Worm (Caenorhabditis elegans) whole organism, L2 larva: ENCODE data around the gene F54F2.6.

Source experiments
- C34F6.9 ChIP-seq: fragments of 150-350 bp; optimal IDR thresholded peaks from 2 replicates; lab custom pipeline; 2014; ENCODE audit warnings: missing biosample characterization, missing genetic modification characterization
- F13H6.1 ChIP-seq: sonication (generic microtip); optimal IDR thresholded peaks from 2 replicates; lab custom pipeline; 2016; ENCODE audit warnings: missing genetic modification characterization, missing compliant biosample characterization
- R02D3.7 ChIP-seq: fragments of 150-350 bp; optimal IDR thresholded peaks from 2 replicates; lab custom pipeline; 2014; ENCODE audit warnings: missing biosample characterization, missing genetic modification characterization
- Y55F3AM.14 ChIP-seq: fragments of 200-800 bp; sonication (Bioruptor generic); optimal IDR thresholded peaks from 2 replicates; lab custom pipeline; 2018; ENCODE audit warnings: mild to moderate bottlenecking, missing genetic modification characterization, missing compliant biosample characterization
- ZK546.5 ChIP-seq: sonication (generic microtip); optimal IDR thresholded peaks from 2 replicates; lab custom pipeline; 2017; ENCODE audit warnings: missing biosample characterization, missing genetic modification characterization
- alr-1 ChIP-seq: fragments of 150-350 bp; optimal IDR thresholded peaks from 2 replicates; lab custom pipeline; 2014; ENCODE audit warnings: missing biosample characterization, missing genetic modification characterization
- aly-2 ChIP-seq: fragments of 150-350 bp; optimal IDR thresholded peaks from 2 replicates; lab custom pipeline; 2014; ENCODE audit warnings: missing biosample characterization, missing genetic modification characterization
- ama-1 ChIP-seq: fragments of 150-350 bp; optimal IDR thresholded peaks from 2 replicates; lab custom pipeline; 2018; ENCODE audit warnings: inconsistent platforms
- blmp-1 ChIP-seq: sonication (generic microtip); optimal IDR thresholded peaks from 2 replicates; lab custom pipeline; 2017; ENCODE audit warnings: missing genetic modification characterization, mild to moderate bottlenecking, missing compliant biosample characterization, antibody characterized with exemption, moderate library complexity; ENCODE audit not compliant: insufficient read depth
- ceh-16 ChIP-seq: fragments of 150-350 bp; optimal IDR thresholded peaks from 2 replicates; lab custom pipeline; 2014; ENCODE audit warnings: missing biosample characterization, missing genetic modification characterization
- ceh-82 ChIP-seq: fragments of 150-350 bp; optimal IDR thresholded peaks from 2 replicates; lab custom pipeline; 2014; ENCODE audit warnings: missing biosample characterization, missing genetic modification characterization
- crh-2 ChIP-seq: sonication (generic microtip); optimal IDR thresholded peaks from 2 replicates; lab custom pipeline; 2017; ENCODE audit warnings: missing biosample characterization, missing genetic modification characterization
- dmd-4 ChIP-seq: sonication (generic microtip); optimal IDR thresholded peaks from 2 replicates; lab custom pipeline; 2017; ENCODE audit warnings: missing biosample characterization, missing genetic modification characterization
- egl-27 ChIP-seq: sonication (generic microtip); optimal IDR thresholded peaks from 3 replicates; lab custom pipeline; 2017; ENCODE audit warnings: missing biosample characterization, missing genetic modification reagents, missing genetic modification characterization
- elt-1 ChIP-seq: fragments of 150-350 bp; optimal IDR thresholded peaks from 2 replicates; lab custom pipeline; 2014; ENCODE audit warnings: missing biosample characterization, missing genetic modification characterization
- elt-3 ChIP-seq: sonication (generic microtip); optimal IDR thresholded peaks from 2 replicates; lab custom pipeline; 2017; ENCODE audit warnings: missing biosample characterization, missing genetic modification characterization
- fos-1 ChIP-seq: fragments of 150-350 bp; optimal IDR thresholded peaks from 2 replicates; lab custom pipeline; 2014; ENCODE audit warnings: missing biosample characterization, missing genetic modification characterization
- gmeb-1 ChIP-seq: fragments of 150-350 bp; optimal IDR thresholded peaks from 2 replicates; lab custom pipeline; 2014; ENCODE audit warnings: missing biosample characterization, missing genetic modification characterization
- lin-11 ChIP-seq: fragments of 150-350 bp; sonication (generic microtip); optimal IDR thresholded peaks from 2 replicates; lab custom pipeline; 2014; ENCODE audit warnings: missing biosample characterization, missing genetic modification characterization, inconsistent platforms, mixed read lengths
- lin-13 ChIP-seq: fragments of 150-350 bp; optimal IDR thresholded peaks from 2 replicates; lab custom pipeline; 2014; ENCODE audit warnings: missing biosample characterization, missing genetic modification reagents, missing genetic modification characterization
- lin-39 ChIP-seq: fragments of 150-350 bp; optimal IDR thresholded peaks from 2 replicates; lab custom pipeline; 2014; ENCODE audit warnings: missing biosample characterization, missing genetic modification reagents, missing genetic modification characterization
- lsy-2 ChIP-seq, 2 experiments: fragments of 150-350 bp in 1 of 2; sonication (generic microtip) in 1 of 2; optimal IDR thresholded peaks; 2 replicates each; lab custom pipeline; 2014 to 2017; ENCODE audit warnings: missing biosample characterization in 2 of 2, missing genetic modification characterization in 2 of 2
- mab-5 ChIP-seq: fragments of 150-350 bp; optimal IDR thresholded peaks from 2 replicates; lab custom pipeline; 2014; ENCODE audit warnings: missing biosample characterization, missing genetic modification characterization
- mbf-1 ChIP-seq: sonication (generic microtip); optimal IDR thresholded peaks from 2 replicates; lab custom pipeline; 2017; ENCODE audit warnings: missing biosample characterization, missing genetic modification characterization
- mdl-1 ChIP-seq, 2 experiments: fragments of 150-350 bp in 1 of 2; sonication (generic microtip) in 1 of 2; optimal IDR thresholded peaks; 2 replicates each; lab custom pipeline; 2017; ENCODE audit warnings: missing biosample characterization in 2 of 2, missing genetic modification characterization in 2 of 2
- nhr-10 ChIP-seq: sonication (generic microtip); optimal IDR thresholded peaks from 2 replicates; lab custom pipeline; 2017; ENCODE audit warnings: missing biosample characterization, missing genetic modification characterization
- nhr-11 ChIP-seq: fragments of 150-350 bp; optimal IDR thresholded peaks from 2 replicates; lab custom pipeline; 2014; ENCODE audit warnings: missing biosample characterization, missing genetic modification characterization
- nhr-12 ChIP-seq: fragments of 150-350 bp; optimal IDR thresholded peaks from 2 replicates; lab custom pipeline; 2014; ENCODE audit warnings: missing biosample characterization, missing genetic modification characterization
- nhr-129 ChIP-seq: fragments of 150-350 bp; optimal IDR thresholded peaks from 2 replicates; lab custom pipeline; 2014; ENCODE audit warnings: missing biosample characterization, missing genetic modification characterization
- nhr-21 ChIP-seq: fragments of 150-350 bp; optimal IDR thresholded peaks from 2 replicates; lab custom pipeline; 2014; ENCODE audit warnings: missing biosample characterization, missing genetic modification characterization
- nhr-23 ChIP-seq: fragments of 150-350 bp; optimal IDR thresholded peaks from 2 replicates; lab custom pipeline; 2014; ENCODE audit warnings: missing biosample characterization, missing genetic modification reagents, missing genetic modification characterization
- nhr-237 ChIP-seq: fragments of 150-350 bp; optimal IDR thresholded peaks from 2 replicates; lab custom pipeline; 2014; ENCODE audit warnings: missing biosample characterization, missing genetic modification characterization
- nhr-25 ChIP-seq: fragments of 150-350 bp; sonication (generic microtip); optimal IDR thresholded peaks from 3 replicates; lab custom pipeline; 2014; ENCODE audit warnings: missing biosample characterization, missing genetic modification characterization
- nhr-6 ChIP-seq: fragments of 150-350 bp; optimal IDR thresholded peaks from 2 replicates; lab custom pipeline; 2014; ENCODE audit warnings: missing biosample characterization, missing genetic modification characterization
- nhr-77 ChIP-seq: fragments of 150-350 bp; optimal IDR thresholded peaks from 2 replicates; lab custom pipeline; 2014; ENCODE audit warnings: missing biosample characterization, missing genetic modification characterization
- peb-1 ChIP-seq: fragments of 150-350 bp; optimal IDR thresholded peaks from 2 replicates; lab custom pipeline; 2014; ENCODE audit warnings: missing biosample characterization, missing genetic modification characterization
- sem-4 ChIP-seq: fragments of 150-350 bp; optimal IDR thresholded peaks from 2 replicates; lab custom pipeline; 2014; ENCODE audit warnings: missing biosample characterization, missing genetic modification reagents, missing genetic modification characterization
- skn-1 ChIP-seq: sonication (generic microtip); optimal IDR thresholded peaks from 2 replicates; lab custom pipeline; 2017; ENCODE audit warnings: missing biosample characterization, missing genetic modification characterization
- sma-3 ChIP-seq: sonication (generic microtip); optimal IDR thresholded peaks from 2 replicates; lab custom pipeline; 2016; ENCODE audit warnings: missing genetic modification reagents, missing genetic modification characterization, missing compliant biosample characterization
- sma-9 ChIP-seq, 2 experiments: fragments of 150-350 bp in 1 of 2; sonication (generic microtip) in 1 of 2; optimal IDR thresholded peaks; 2 replicates each; lab custom pipeline; 2014 to 2016; ENCODE audit warnings: missing genetic modification characterization in 2 of 2, mild to moderate bottlenecking in 1 of 2, missing biosample characterization in 1 of 2, missing compliant biosample characterization in 1 of 2, missing genetic modification reagents in 1 of 2, moderate library complexity in 1 of 2
- snpc-4 ChIP-seq: fragments of 150-350 bp; optimal IDR thresholded peaks from 2 replicates; lab custom pipeline; 2014; ENCODE audit warnings: missing biosample characterization, missing genetic modification characterization
- unc-39 ChIP-seq: fragments of 150-350 bp; optimal IDR thresholded peaks from 2 replicates; lab custom pipeline; 2014; ENCODE audit warnings: missing biosample characterization, missing genetic modification characterization
- unc-55 ChIP-seq: fragments of 150-350 bp; sonication (generic microtip); optimal IDR thresholded peaks from 3 replicates; lab custom pipeline; 2014; ENCODE audit warnings: missing biosample characterization, missing genetic modification reagents, missing genetic modification characterization
- unc-62 ChIP-seq: fragments of 150-350 bp; optimal IDR thresholded peaks from 2 replicates; lab custom pipeline; 2014; ENCODE audit warnings: missing biosample characterization, missing genetic modification reagents, missing genetic modification characterization
- zag-1 ChIP-seq: fragments of 150-350 bp; optimal IDR thresholded peaks from 2 replicates; lab custom pipeline; 2014; ENCODE audit warnings: missing biosample characterization, missing genetic modification characterization
- ztf-1 ChIP-seq: fragments of 200-800 bp; sonication (Bioruptor generic); conservative IDR thresholded peaks from 2 replicates; pipeline ENCODE4 v1.3.6; 2022; ENCODE audit warnings: missing genetic modification characterization, missing compliant biosample characterization
- ztf-11 ChIP-seq: sonication (generic microtip); optimal IDR thresholded peaks from 2 replicates; lab custom pipeline; 2017; ENCODE audit warnings: missing biosample characterization, missing genetic modification characterization
- ztf-4 ChIP-seq: fragments of 150-350 bp; optimal IDR thresholded peaks from 2 replicates; lab custom pipeline; 2014; ENCODE audit warnings: missing biosample characterization, missing genetic modification characterization

Gene F54F2.6

DNA sequence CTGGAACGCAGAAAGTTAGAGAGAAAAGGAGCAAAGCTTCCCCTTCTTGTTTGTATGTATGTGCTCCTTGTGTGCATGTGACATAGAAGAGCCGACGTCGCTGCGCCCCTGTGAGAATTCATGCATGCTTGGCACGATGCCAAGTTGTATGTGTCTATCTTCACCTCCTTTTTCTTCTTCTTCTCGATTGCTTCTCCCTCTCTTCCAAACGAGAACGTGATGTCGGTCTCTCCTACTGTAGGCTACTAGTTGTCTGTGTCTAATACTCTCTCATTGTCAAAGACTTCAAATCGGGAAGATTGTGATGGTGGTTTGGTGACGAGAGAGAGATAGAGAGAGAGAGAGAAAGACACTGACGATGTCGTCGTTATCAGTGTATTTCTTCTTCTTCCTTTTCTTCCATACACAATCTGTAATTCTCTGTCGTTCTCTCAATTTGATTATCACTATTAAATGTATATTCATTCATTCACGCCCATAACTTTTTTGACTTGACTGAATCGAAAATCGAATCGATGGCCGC lies 3.2 kb downstream of the F54F2.6 start (continued):
- peak; percentile 93 for TF ChIP-seq nhr-21 (tag; lab: Kevin White, UChicago)
- TF ChIP-seq mdl-1 (tag; optimal IDR thresholded peaks at IDR 0.05; lab: Kevin White, UChicago), result peak; percentile 81 to 93
- TF ChIP-seq nhr-10, result no peak
- TF ChIP-seq nhr-12 (tag; lab: Kevin White, UChicago), result no peak

DNA sequence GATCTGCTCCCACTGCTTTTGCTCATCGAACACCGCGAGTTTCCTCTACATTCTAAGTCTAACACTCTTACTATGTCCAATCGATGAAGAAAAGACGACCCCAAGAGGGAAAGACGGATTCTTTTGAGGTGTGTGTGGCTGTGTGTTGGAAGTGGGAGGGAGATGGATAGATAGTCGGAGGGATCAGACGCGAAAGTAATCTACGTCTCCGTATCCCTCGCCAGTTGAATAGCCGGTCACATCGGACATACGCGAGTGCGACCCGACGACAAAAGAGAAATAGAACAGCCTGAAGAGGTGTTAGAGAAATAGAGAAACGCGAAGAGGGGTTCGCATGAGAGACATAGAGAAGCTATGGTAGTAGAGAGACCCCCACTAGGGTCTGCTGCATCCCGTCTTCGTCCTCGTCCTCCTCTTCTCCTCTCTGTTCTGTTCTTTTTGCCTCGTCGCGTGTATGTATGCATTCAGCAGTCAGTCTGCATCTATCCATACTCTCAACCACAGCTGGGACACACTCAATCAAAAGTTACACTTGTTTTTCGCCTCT lies 4.8 kb downstream of the F54F2.6 start:
- TF ChIP-seq blmp-1 (tag; lab: Kevin White, UChicago) (peak; percentile 87), nhr-12 (tag; lab: Kevin White, UChicago) (no peak), unc-55 (GFP tag; lab: Kevin White, UChicago) (peak; percentile 96), ceh-82 (tag; lab: Kevin White, UChicago) (peak; percentile 39), F13H6.1 (tag; lab: Kevin White, UChicago) (peak; percentile 99), alr-1 (peak; percentile 85), ama-1 (lab: Kevin White, UChicago) (peak; percentile 82), nhr-237 (tag; lab: Kevin White, UChicago) (peak; percentile 54), gmeb-1 (peak; percentile 77), Y55F3AM.14 (GFP tag; lab: Kevin White, UChicago) (peak; percentile 94), ZK546.5 (tag; lab: Kevin White, UChicago) (peak; percentile 63), mdl-1 (tag; optimal IDR thresholded peaks at IDR 0.05; lab: Kevin White, UChicago) (peak; percentile 91 to 94), nhr-21 (tag; lab: Kevin White, UChicago) (peak; percentile 98), dmd-4 (tag; lab: Kevin White, UChicago) (no peak), mab-5 (tag; lab: Kevin White, UChicago) (peak; percentile 87), lin-13 (GFP tag; lab: Kevin White, UChicago) (peak; percentile 95), egl-27 (tag; lab: Kevin White, UChicago) (peak; percentile 97), nhr-6 (tag; lab: Kevin White, UChicago) (peak; percentile 94), sma-3 (GFP tag; lab: Kevin White, UChicago) (peak; percentile 96), snpc-4 (tag; lab: Kevin White, UChicago) (peak; percentile 95), zag-1 (tag; lab: Kevin White, UChicago) (peak; percentile 98), sma-9 (GFP tag; optimal IDR thresholded peaks at IDR 0.05; lab: Kevin White, UChicago) (peak; percentile 99), sma-9 (tag; optimal IDR thresholded peaks at IDR 0.05; lab: Kevin White, UChicago) (peak; percentile 84), elt-3 (tag; lab: Kevin White, UChicago) (no peak), nhr-77 (tag; lab: Kevin White, UChicago) (peak; percentile 65), lsy-2 (tag; optimal IDR thresholded peaks at IDR 0.05; lab: Kevin White, UChicago) (peak; percentile 83 to 95), elt-1 (tag; lab: Kevin White, UChicago) (no peak), crh-2 (tag; lab: Kevin White, UChicago) (peak; percentile 96), sem-4 (tag; lab: Kevin White, UChicago) (peak; percentile 98), nhr-10 (peak; percentile 29), nhr-11 (tag; lab: Kevin White, UChicago) (no peak), aly-2 (tag; lab: Kevin White, UChicago) (no peak), ceh-16 (tag; lab: Kevin White, UChicago) (peak; percentile 67), lin-39 (tag; lab: Kevin White, UChicago) (peak; percentile 48), R02D3.7 (tag; lab: Kevin White, UChicago) (peak; percentile 31), ztf-11 (peak; percentile 13), C34F6.9 (tag; lab: Kevin White, UChicago) (peak; percentile 97), fos-1 (tag; lab: Kevin White, UChicago) (peak; percentile 97), unc-39 (tag; lab: Kevin White, UChicago) (peak; percentile 64), nhr-23 (tag; lab: Kevin White, UChicago) (no peak), unc-62 (GFP tag; lab: Kevin White, UChicago) (peak; percentile 98), ztf-4 (tag; lab: Kevin White, UChicago) (peak; percentile 96), ztf-1 (GFP tag; lab: Robert Waterston, UW) (no peak), mbf-1 (tag; lab: Kevin White, UChicago) (no peak), peb-1 (no peak), nhr-25 (tag; lab: Kevin White, UChicago) (peak; percentile 97), nhr-129 (tag; lab: Kevin White, UChicago) (peak; percentile 90), skn-1 (tag; lab: Kevin White, UChicago) (no peak), lin-11 (peak; percentile 87)
